Worm (Caenorhabditis elegans) whole organism, midembryonic: ENCODE measurements around the gene F41E6.7.

ENCODE experiments used
- flt-1 ChIP-seq: fragments of 200-800 bp; sonication (Bioruptor generic); IDR thresholded peaks from 2 replicates; pipeline ENCODE4 v1.3.6; 2022; ENCODE audit warnings: missing genetic modification characterization, missing compliant biosample characterization
- ref-1 ChIP-seq: fragments of 200-800 bp; sonication (Bioruptor generic); conservative IDR thresholded peaks from 2 replicates; pipeline ENCODE4 v1.3.6; 2022; ENCODE audit warnings: missing genetic modification reagents, missing genetic modification characterization, missing compliant biosample characterization
- ztf-29 ChIP-seq: fragments of 200-800 bp; sonication (Bioruptor generic); IDR thresholded peaks from 2 replicates; pipeline ENCODE4 v1.3.6; 2022; ENCODE audit warnings: missing genetic modification reagents, missing genetic modification characterization, missing compliant biosample characterization

ce11 chrV:8569841-8570361 lies 29.2 kb downstream of the F41E6.7 start, which contains the start of the genes F25G6.9 and symk-1:
- TF ChIP-seq ztf-29 (GFP tag; lab: Robert Waterston, UW): no peak
- TF ChIP-seq flt-1: no peak
- TF ChIP-seq ref-1 (GFP tag; lab: Robert Waterston, UW): no peak
